Fruit fly (Drosophila melanogaster): ENCODE measurements around the gene CG2004.

Gene CG2004

dm6 chrX:8671348-8672298 is 43.1 kb downstream of the CG2004 start (continued):
- TF ChIP-seq zen (tag; optimal IDR thresholded peaks at IDR 0.05) = no peak
- no peak for TF ChIP-seq tup (GFP tag; optimal IDR thresholded peaks at IDR 0.05)
- no peak for TF ChIP-seq CG12744 (GFP tag; optimal IDR thresholded peaks at IDR 0.05)
- no peak for TF ChIP-seq usp (GFP tag; optimal IDR thresholded peaks at IDR 0.05)
- TF ChIP-seq mirr (GFP tag; optimal IDR thresholded peaks at IDR 0.05) = no peak
- TF ChIP-seq gce (GFP tag; IDR thresholded peaks at IDR 0.05) = peak; percentile 48; the same call in 1 of the 3 replicates
- TF ChIP-seq inv (GFP tag; IDR thresholded peaks at IDR 0.05; ENCODE audit: partially characterized antibody) = no peak
- no peak for TF ChIP-seq Hmx (GFP tag; optimal IDR thresholded peaks at IDR 0.05)
- TF ChIP-seq CoRest (tag; optimal IDR thresholded peaks at IDR 0.05) = peak; percentile 38
- no peak for TF ChIP-seq CG7271 (tag; optimal IDR thresholded peaks at IDR 0.05)
- TF ChIP-seq vfl (GFP tag; optimal IDR thresholded peaks at IDR 0.05) = no peak
- TF ChIP-seq jigr1 (GFP tag; IDR thresholded peaks at IDR 0.05) = no peak
- no peak for TF ChIP-seq CG7745 (tag; optimal IDR thresholded peaks at IDR 0.05)
- no peak for TF ChIP-seq gsb (GFP tag; IDR thresholded peaks at IDR 0.05)
- no peak for TF ChIP-seq pros (GFP tag; optimal IDR thresholded peaks at IDR 0.05)
- TF ChIP-seq CG9876 (GFP tag; optimal IDR thresholded peaks at IDR 0.05) = no peak
- TF ChIP-seq vnd (GFP tag; IDR thresholded peaks at IDR 0.05; ENCODE audit: partially characterized antibody) = no peak
- no peak for TF ChIP-seq CG10462 (GFP tag; optimal IDR thresholded peaks at IDR 0.05)
- TF ChIP-seq Abd-B (GFP tag; optimal IDR thresholded peaks at IDR 0.05) = peak; percentile 49
- TF ChIP-seq E2f2 (GFP tag; IDR thresholded peaks at IDR 0.05) = peak; percentile 27; the same call in 1 of the 2 replicates
- TF ChIP-seq CG18619 (GFP tag; optimal IDR thresholded peaks at IDR 0.05) = no peak
- peak; percentile 47 for TF ChIP-seq CG7839 (tag; optimal IDR thresholded peaks at IDR 0.05)
- TF ChIP-seq CG13894 (tag; optimal IDR thresholded peaks at IDR 0.05) = no peak
- TF ChIP-seq Sin3A (optimal IDR thresholded peaks at IDR 0.05) = no peak
- TF ChIP-seq bowl (GFP tag; IDR thresholded peaks at IDR 0.05) = no peak
- TF ChIP-seq vvl (GFP tag; IDR thresholded peaks at IDR 0.05) = peak; percentile 80
- TF ChIP-seq CG4424 (GFP tag; optimal IDR thresholded peaks at IDR 0.05) = peak; percentile 33
- no peak for TF ChIP-seq Stat92E (GFP tag; optimal IDR thresholded peaks at IDR 0.05)
- TF ChIP-seq CG5953 (GFP tag; IDR thresholded peaks at IDR 0.05) = 0 out of 2 replicates have a peak, but pooled peaks have one; percentile 12
- peak; percentile 35 for TF ChIP-seq ewg (GFP tag; optimal IDR thresholded peaks at IDR 0.05)
- TF ChIP-seq maf-S (GFP tag; optimal IDR thresholded peaks at IDR 0.05) = no peak
- no peak for TF ChIP-seq CHES-1-like (GFP tag; optimal IDR thresholded peaks at IDR 0.05)
- TF ChIP-seq CrebB (tag; optimal IDR thresholded peaks at IDR 0.05) = no peak
- TF ChIP-seq klu (GFP tag; IDR thresholded peaks at IDR 0.05) = peak; percentile 35; the same call in 1 of the 2 replicates
- TF ChIP-seq fd96Cb (tag; optimal IDR thresholded peaks at IDR 0.05) = peak; percentile 42
- peak; percentile 68; the same call in 1 of the 2 replicates for TF ChIP-seq CG6689 (GFP tag; IDR thresholded peaks at IDR 0.05)
- TF ChIP-seq ERR (GFP tag; optimal IDR thresholded peaks at IDR 0.05) = no peak
- TF ChIP-seq Nf-YC (tag; optimal IDR thresholded peaks at IDR 0.05) = no peak
- TF ChIP-seq Camta (GFP tag; optimal IDR thresholded peaks at IDR 0.05) = peak; percentile 10
- no peak for TF ChIP-seq Adf1 (GFP tag; IDR thresholded peaks at IDR 0.05)
- TF ChIP-seq CG1603 (tag; optimal IDR thresholded peaks at IDR 0.05) = peak; percentile 42
- TF ChIP-seq ham (GFP tag; IDR thresholded peaks at IDR 0.05) = no peak
- TF ChIP-seq CG14667 (GFP tag; IDR thresholded peaks at IDR 0.05) = peak; percentile 36
- TF ChIP-seq dimm (GFP tag; IDR thresholded peaks at IDR 0.05) = peak; percentile 15; the same call in 1 of the 2 replicates
- TF ChIP-seq psq (GFP tag; optimal IDR thresholded peaks at IDR 0.05) = no peak
- no peak for TF ChIP-seq CG43689 (GFP tag; IDR thresholded peaks at IDR 0.05)
- peak; percentile 9 for TF ChIP-seq tio (GFP tag; optimal IDR thresholded peaks at IDR 0.05)
- peak; percentile 28; the same call in 1 of the 3 replicates for TF ChIP-seq CG2199 (GFP tag; IDR thresholded peaks at IDR 0.05)
- TF ChIP-seq Antp (GFP tag; optimal IDR thresholded peaks at IDR 0.05) = peak; percentile 29

All from whole organism, embryonic.